Worm (Caenorhabditis elegans): ENCODE results near the gene egl-20.
"Not testable (repeated sequence)": the region's sequence is repeated elsewhere in the genome, so short reads cannot be mapped to it uniquely, and the experiment has no call there.

ce11 chrIV:9837349-9837748 is 22.0 kb upstream of the egl-20 start, which contains the start of gene msp-10:
- TF ChIP-seq F37D6.2 (tag; optimal IDR thresholded peaks at IDR 0.05); nhr-10 (tag; optimal IDR thresholded peaks at IDR 0.05); jun-1 (tag; optimal IDR thresholded peaks at IDR 0.05); pha-4 (GFP tag; IDR thresholded peaks at IDR 0.05); pha-4 (tag; optimal IDR thresholded peaks at IDR 0.05); aly-2 (tag; optimal IDR thresholded peaks at IDR 0.05): not testable (repeated sequence)

All from whole organism, L4 larva.